Worm (Caenorhabditis elegans): ENCODE results near the gene F59A6.10.

The F59A6.10 gene

ce11 chrII:4993530-4994192 is 10.1 kb upstream of the F59A6.10 start, which contains the start of the genes eif-1 and vps-24 (continued):
- TF ChIP-seq nhr-42 (GFP tag; IDR thresholded peaks at IDR 0.05), result no peak
- peak; percentile 3 for TF ChIP-seq rbr-2 (tag; optimal IDR thresholded peaks at IDR 0.05)
- no peak for TF ChIP-seq dmd-6 (GFP tag; IDR thresholded peaks at IDR 0.05)
- peak in 1 of 2 experiments; percentile 62 for TF ChIP-seq lsy-2 (tag; optimal IDR thresholded peaks at IDR 0.05)
- no peak for TF ChIP-seq attf-4 (tag; optimal IDR thresholded peaks at IDR 0.05)
- peak; percentile 95 for TF ChIP-seq aha-1 (tag)
- TF ChIP-seq spr-3 (GFP tag; optimal IDR thresholded peaks at IDR 0.05), result no peak
- TF ChIP-seq nhr-11 (tag; optimal IDR thresholded peaks at IDR 0.05), result no peak
- TF ChIP-seq nhr-48 (tag; optimal IDR thresholded peaks at IDR 0.05), result no peak
- no peak for TF ChIP-seq fos-1 (tag; optimal IDR thresholded peaks at IDR 0.05)
- no peak for TF ChIP-seq daf-16 (GFP tag; optimal IDR thresholded peaks at IDR 0.05)
- TF ChIP-seq daf-16 (tag; optimal IDR thresholded peaks at IDR 0.05), result peak; percentile 47
- peak; percentile 52 for TF ChIP-seq lin-38 (GFP tag; IDR thresholded peaks at IDR 0.05)
- peak; percentile 16 for TF ChIP-seq dve-1 (tag; optimal IDR thresholded peaks at IDR 0.05; ENCODE audit: insufficient read depth)
- TF ChIP-seq nhr-6 (tag; optimal IDR thresholded peaks at IDR 0.05), result peak; percentile 59
- TF ChIP-seq mep-1 (tag; optimal IDR thresholded peaks at IDR 0.05), result peak; percentile 18
- no peak for TF ChIP-seq unc-62 (GFP tag; optimal IDR thresholded peaks at IDR 0.05 in 1 of 2)
- no peak for TF ChIP-seq unc-62 (tag; optimal IDR thresholded peaks at IDR 0.05)
- no peak for TF ChIP-seq ceh-32 (tag; optimal IDR thresholded peaks at IDR 0.05; ENCODE audit: poor library complexity)
- TF ChIP-seq tra-1 (GFP tag; IDR thresholded peaks at IDR 0.05), result no peak

ce11 chrII:4994939-4995338 is 8.8 kb upstream of the F59A6.10 start, which contains the start of gene rnh-1.0:
rnh-1.0 (plus strand) TSS chrII:4995327.
- TF ChIP-seq ZK546.5 (tag; optimal IDR thresholded peaks at IDR 0.05) (no peak), dmd-6 (GFP tag; IDR thresholded peaks at IDR 0.05) (peak; percentile 7; the same call in 1 of the 2 replicates), hlh-30 (tag; optimal IDR thresholded peaks at IDR 0.05; ENCODE audit: insufficient read depth) (peak; percentile 20)

DNA sequence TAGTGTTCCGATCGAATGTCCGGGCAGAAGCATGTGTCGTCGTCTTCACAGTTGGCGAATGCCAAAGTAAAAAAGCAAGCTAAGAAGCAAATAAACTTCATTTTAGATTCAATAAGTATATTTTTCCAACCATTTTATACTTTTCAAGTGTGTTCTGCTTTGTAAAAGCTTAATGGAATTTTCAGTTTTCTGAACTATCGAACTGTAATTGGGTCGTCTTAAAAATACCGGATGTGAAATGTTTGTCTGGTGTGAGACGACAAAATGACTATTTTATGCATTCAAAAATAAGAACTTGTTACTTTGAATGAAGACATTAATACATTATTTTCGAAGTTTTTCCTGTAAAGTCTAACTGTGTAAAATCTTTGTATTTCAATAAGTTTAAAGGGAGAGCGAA is 5.1 kb upstream of the F59A6.10 start, which contains the start of gene F59A6.11:
Gene F59A6.11, minus strand, starts transcription at position 101 of the 400 bp plus-strand sequence.
- TF ChIP-seq D1046.2 (GFP tag; IDR thresholded peaks at IDR 0.05) (no peak), snpc-4 (tag; optimal IDR thresholded peaks at IDR 0.05) (no peak), zip-11 (GFP tag; IDR thresholded peaks at IDR 0.05) (no peak), lin-29 (GFP tag; IDR thresholded peaks at IDR 0.05) (no peak)

DNA sequence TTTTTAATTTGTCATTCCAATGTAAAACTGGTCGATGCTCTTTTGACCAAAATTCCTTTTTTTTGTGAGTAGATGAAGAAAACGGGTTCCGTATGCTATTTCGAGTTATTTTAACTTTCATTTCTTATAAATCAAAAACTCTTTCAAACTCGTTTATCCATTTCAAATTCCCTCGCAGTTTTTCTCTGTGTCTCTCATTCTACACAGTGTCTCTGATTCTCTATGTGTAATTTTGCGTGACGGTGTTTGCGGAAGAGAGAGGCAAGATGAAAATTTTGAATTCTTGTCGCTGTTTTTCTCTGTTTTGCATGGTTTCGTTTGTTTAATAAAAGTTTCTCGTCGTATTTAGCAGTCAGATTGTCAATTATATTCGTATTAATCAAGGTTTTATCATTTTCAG is 4.6 kb upstream of the F59A6.10 start, which contains the start of gene citk-2:
Gene citk-2, plus strand, starts transcription at position 399 of the 400 bp plus-strand sequence.
- TF ChIP-seq fkh-10 (GFP tag; optimal IDR thresholded peaks at IDR 0.05) (peak; percentile 30), snpc-4 (tag; optimal IDR thresholded peaks at IDR 0.05) (no peak), lin-1 (GFP tag; IDR thresholded peaks at IDR 0.05) (peak; percentile 68; the same call in 1 of the 2 replicates), mes-2 (tag; optimal IDR thresholded peaks at IDR 0.05; ENCODE audit: poor library complexity, severe bottlenecking) (peak; percentile 93), mxl-2 (GFP tag; conservative IDR thresholded peaks at IDR 0.05) (no peak), jun-1 (tag; optimal IDR thresholded peaks at IDR 0.05) (peak; percentile 57), spr-1 (tag; optimal IDR thresholded peaks at IDR 0.05) (peak; percentile 45), spr-3 (GFP tag; optimal IDR thresholded peaks at IDR 0.05) (peak; percentile 47), hmg-1.1 (GFP tag; IDR thresholded peaks at IDR 0.05) (peak; percentile 90), nhr-42 (GFP tag; IDR thresholded peaks at IDR 0.05) (peak; percentile 84), arid-1 (GFP tag; conservative IDR thresholded peaks at IDR 0.05) (no peak), pha-4 (GFP tag; IDR thresholded peaks at IDR 0.05) (no peak), pha-4 (tag; optimal IDR thresholded peaks at IDR 0.05) (peak; percentile 79), nhr-6 (tag; optimal IDR thresholded peaks at IDR 0.05) (peak; percentile 54), madf-9 (GFP tag; conservative IDR thresholded peaks at IDR 0.05) (peak; percentile 68), dmd-6 (GFP tag; IDR thresholded peaks at IDR 0.05) (peak; percentile 62), T26A8.4 (GFP tag; IDR thresholded peaks at IDR 0.05) (peak; percentile 79), cey-2 (tag; optimal IDR thresholded peaks at IDR 0.05; ENCODE audit: borderline replicate concordance, insufficient read depth) (no peak), unc-62 (GFP tag; optimal IDR thresholded peaks at IDR 0.05 in 1 of 2) (peak in 1 of 2 experiments; percentile 91), unc-62 (tag; optimal IDR thresholded peaks at IDR 0.05) (no peak), F37D6.2 (tag; optimal IDR thresholded peaks at IDR 0.05) (peak; percentile 29), aha-1 (tag) (peak; percentile 97), ceh-32 (tag; optimal IDR thresholded peaks at IDR 0.05; ENCODE audit: poor library complexity) (no peak), nhr-77 (tag; optimal IDR thresholded peaks at IDR 0.05) (no peak), nhr-25 (tag; optimal IDR thresholded peaks at IDR 0.05; ENCODE audit: borderline replicate concordance, insufficient read depth) (peak; percentile 26), dpl-1 (GFP tag; optimal IDR thresholded peaks at IDR 0.05) (peak; percentile 100)
